Worm (Caenorhabditis elegans) whole organism, dauer: ENCODE data around the gene bath-44.
"Not testable (repeated sequence)": the region's sequence is repeated elsewhere in the genome, so short reads cannot be mapped to it uniquely, and the experiment has no call there.

Source experiments
- unc-62 ChIP-seq: sonication (generic microtip); optimal IDR thresholded peaks from 2 replicates; lab custom pipeline; 2017; ENCODE audit warnings: missing biosample characterization, missing genetic modification reagents, missing genetic modification characterization

bath-44 gene

DNA sequence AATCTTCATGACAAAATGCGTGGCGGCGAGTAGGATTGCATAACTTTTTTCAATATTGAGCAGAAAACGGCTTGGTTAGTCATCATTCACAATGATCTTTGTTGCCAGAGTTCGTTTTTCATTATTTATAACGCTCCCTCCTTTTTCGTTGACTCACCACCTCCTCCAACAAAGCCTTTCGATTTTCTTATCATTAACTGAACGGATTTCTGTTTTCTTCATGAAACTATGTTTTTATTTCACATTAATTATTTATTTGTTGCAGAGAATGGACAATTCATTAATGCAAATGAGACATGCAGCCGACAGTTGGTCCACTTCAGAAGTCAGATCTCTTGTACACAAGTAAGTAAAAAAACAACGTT is at the start of gene bath-44:
Gene bath-44, plus strand, starts transcription at position 266 of the 365 bp plus-strand sequence.
- no peak for TF ChIP-seq unc-62 (GFP tag; lab: Kevin White, UChicago)

DNA sequence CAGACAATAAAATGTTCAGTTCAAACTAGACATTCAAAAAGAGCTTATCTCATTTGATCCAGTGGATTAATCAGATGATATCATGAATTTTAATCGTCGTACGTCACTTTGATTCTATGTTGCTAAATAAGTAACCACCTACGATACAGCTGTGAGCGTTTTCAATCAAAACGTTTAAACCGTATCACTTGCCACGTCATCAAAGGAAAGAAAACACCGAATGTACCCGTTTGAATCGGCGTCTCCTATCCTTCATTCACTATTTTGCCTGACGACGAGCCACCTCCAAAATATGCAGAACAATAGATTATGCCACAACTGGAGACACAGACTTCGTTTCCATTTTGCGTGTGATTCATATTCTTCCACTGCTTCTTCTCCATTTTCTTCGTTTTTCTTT is 48.9 kb upstream of the bath-44 start:
- no peak for TF ChIP-seq unc-62 (GFP tag; lab: Kevin White, UChicago)

DNA sequence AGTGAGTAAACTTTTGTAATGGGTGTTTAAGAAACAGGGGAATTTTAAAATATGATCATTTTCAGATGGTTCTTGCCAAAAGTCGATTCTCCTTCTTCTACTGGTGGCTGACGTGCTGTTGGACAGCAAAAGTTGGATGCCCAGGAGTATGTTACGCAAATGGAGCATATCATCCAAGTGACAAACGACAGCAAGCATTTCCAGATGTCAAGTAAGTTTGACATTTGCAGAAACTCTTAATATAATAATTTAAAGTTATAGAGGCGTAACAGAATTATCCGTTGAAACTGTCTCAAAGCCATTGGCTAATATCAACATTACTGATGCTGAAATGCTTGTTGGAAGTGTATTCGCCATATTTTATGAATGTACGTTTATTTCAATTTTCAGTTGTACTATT is 46.7 kb upstream of the bath-44 start:
- no peak for TF ChIP-seq unc-62 (GFP tag; lab: Kevin White, UChicago)

DNA sequence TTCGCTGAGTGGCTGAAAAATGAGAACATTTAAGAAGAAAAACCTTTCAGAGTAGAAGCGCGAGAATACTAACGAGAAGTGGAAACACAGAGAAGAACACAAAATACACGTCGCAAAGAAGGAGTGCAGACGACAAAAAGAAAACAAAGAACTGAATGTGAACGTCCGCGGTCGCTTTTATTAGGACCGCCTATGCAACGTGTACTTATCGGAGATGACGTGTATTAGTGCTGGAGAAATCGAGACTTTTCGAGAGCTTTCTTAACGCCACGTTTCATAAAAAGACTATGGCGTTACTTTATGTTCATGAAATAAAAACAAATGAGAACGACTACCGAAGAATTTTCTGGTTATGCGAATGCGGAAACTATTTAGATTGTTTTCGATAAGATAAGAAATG is 42.2 kb upstream of the bath-44 start, which contains the start of gene hsp-4:
Gene hsp-4, minus strand, starts transcription at position 139 of the 400 bp plus-strand sequence.
- no peak for TF ChIP-seq unc-62 (GFP tag; lab: Kevin White, UChicago)

DNA sequence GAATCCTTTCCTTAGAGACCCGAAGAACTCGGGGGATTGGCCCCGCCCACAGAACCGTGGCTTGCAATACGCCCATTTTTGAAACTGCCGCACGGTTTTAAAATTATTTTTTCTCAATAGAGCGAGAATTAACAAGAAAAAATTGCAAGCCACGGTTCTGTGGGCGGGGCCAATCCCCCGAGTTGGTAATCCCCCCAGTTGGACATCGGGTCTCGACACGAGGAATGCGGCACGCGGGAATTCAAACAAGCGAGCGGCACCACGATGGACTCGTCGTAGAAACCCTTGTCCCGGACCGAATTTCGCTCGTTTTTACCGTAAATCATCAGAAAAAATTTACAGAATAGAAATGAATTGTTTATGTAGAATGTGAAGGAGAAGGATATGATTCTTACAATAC is 41.7 kb upstream of the bath-44 start:
- no peak for TF ChIP-seq unc-62 (GFP tag; lab: Kevin White, UChicago)

DNA sequence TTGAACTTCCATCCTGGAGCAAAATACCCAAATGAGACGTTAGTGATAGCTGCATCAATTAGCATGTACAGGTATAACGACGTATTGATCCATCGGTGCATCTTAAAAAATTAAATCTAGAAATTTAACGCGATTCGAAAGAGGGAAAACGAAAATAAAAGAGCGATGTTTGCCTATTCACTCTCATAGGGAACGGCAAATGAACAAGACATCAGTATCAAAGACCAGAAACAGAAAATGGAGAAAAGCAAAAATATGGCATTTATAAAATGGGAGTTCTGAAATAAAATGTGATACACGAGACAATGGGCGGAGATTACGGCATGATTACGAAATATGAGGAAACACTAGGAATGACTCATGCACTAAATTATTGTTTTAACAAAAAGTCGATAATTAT is 38.4 kb upstream of the bath-44 start, which contains the start of gene haf-2:
Gene haf-2, minus strand, starts transcription at position 101 of the 400 bp plus-strand sequence.
- no peak for TF ChIP-seq unc-62 (GFP tag; lab: Kevin White, UChicago)

DNA sequence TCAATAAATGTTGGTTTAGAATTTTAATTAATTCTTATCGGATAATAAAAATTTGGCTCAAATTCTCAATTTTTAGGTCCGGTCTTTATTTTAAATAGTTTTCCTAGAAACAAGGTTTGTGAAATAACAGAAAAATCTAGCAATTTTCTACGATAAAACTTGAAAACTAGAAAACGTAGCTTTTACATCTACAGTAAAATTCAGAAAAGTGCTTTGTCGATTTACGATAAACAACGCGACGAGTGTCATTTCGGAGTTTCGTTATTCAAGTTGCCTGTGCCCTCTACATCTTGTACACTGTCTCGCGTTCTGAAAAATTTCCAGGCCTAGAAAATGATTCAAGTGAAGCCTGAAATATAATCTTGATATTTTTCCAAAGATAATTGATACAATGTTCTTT is 38.0 kb upstream of the bath-44 start:
- no peak for TF ChIP-seq unc-62 (GFP tag; lab: Kevin White, UChicago)

DNA sequence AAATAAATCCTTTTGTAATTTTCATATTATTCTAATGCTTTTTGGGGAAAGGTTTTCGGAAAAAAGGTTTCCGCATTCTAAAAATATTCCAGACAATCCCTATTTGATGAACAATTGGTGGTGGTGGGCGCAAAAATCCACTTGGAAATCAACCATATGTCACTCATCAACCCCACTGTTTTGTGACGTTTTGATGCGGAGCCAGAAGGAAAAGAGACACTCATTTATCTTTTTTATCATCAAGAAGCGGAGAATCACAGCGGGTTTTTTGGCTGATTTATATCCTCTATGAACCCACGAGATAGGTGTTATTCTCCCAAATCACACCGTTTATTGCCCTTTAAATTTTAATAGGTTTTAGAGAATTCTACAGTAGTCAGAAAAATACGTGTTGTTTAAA is 37.6 kb upstream of the bath-44 start:
- no peak for TF ChIP-seq unc-62 (GFP tag; lab: Kevin White, UChicago)

DNA sequence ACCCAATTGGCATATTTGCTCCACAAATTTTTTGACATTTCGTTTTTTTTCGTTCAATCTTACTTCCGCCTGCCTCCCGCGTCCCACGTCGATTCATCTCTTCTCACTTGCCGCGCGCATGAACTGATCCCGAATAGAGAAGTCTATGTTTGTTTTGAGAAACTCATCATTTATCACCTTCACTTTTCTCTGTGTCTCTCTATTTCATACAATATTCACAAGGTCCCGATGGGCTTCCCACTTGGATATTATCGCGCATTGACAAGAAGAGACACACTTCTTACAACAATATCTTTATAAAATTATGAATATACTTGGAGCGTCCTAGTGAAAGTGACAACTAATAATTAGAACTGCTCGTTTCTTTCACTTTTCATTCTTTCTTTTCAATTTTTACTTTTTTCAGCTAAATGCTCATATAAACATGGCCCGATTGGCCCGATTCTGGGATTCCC is 36.2 kb upstream of the bath-44 start, which contains the start of gene insc-1:
Gene insc-1, plus strand, starts transcription at position 405 of the 455 bp plus-strand sequence.
- no peak for TF ChIP-seq unc-62 (GFP tag; lab: Kevin White, UChicago)

DNA sequence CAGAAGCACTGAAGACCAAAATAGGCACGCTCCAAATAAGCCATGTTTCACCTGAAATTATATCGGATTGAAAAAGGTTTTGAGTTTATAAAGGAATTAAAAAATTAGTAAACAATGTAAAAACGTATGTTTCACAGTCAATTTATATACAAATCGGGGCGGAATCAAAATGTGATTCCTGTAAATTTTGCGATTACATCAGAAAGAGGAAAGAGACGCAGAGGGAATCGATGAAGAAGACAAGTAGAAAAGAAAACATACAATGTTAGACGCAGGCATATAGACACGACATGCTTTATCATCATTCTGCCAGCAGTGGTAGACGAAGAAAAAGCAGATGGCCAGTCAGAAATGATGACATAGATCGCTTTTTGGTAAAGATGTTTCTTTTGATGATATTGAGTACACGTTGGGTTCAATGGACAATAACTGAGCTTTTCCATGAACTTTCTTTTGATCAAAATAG is 30.7 kb upstream of the bath-44 start, which contains the start of gene msra-1:
Gene msra-1, minus strand, starts transcription at position 51 of the 466 bp plus-strand sequence.
- TF ChIP-seq unc-62 (GFP tag; lab: Kevin White, UChicago), result no peak

DNA sequence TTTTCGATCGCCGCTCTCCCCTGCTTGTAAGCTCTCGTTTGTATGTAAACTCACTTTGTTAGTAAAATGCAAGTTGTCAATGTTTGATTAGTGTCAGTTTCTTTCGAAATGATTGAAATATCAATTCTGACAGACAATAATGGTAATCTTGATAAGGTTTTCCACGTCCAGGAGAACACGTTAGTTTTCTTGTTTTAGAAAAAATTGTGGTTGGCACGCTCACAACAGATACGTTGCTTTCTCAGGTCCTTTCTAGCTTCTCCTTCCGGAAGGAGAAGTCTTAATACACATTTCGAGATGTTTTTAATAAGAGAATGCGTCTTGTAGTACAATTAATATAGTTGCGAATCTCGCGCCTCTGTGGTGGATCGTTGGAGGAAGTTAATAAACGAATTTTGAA is 26.0 kb upstream of the bath-44 start, which contains the start of gene F43E2.6:
Gene F43E2.6, minus strand, starts transcription at position 101 of the 400 bp plus-strand sequence.
- TF ChIP-seq unc-62 (GFP tag; lab: Kevin White, UChicago), result no peak

DNA sequence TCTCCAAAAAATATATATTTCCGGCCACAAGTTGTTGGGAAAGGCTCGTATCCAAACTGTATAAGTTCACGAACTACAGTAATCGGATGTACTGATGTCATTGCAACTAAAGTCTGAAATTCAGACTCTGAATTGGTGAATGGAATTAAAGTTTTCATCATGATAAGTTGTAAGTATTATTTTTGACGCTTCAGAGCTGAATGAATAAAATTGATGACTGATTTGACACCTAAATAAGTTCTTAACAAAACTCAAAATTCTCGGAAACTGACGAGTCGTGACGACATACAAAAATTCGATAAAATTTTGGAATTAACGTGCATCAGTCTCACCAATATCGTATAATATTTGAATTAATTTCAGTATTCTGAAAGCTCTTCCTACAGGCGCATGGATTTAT is 24.6 kb upstream of the bath-44 start, which contains the start of gene F43E2.11:
Gene F43E2.11, minus strand, starts transcription at position 101 of the 400 bp plus-strand sequence.
- TF ChIP-seq unc-62 (GFP tag; lab: Kevin White, UChicago), result not testable (repeated sequence)

DNA sequence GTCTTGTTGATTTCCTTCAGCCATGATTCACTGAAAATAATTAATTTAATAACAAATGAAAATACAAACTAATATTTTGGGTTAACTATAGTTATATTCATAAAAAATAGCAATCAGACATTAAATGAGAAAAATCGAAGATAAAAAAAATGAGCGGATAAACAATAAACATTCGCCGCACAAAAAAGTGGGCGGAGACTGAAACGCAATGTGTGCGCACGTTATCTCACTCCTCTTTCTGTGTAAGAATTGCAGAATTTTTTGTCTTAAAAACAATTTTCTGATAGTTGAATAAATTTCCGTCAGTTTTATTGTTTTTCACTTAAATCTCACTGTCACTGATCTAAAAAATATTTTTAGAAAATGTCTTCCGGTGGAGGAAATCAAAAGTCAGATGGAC is 20.6 kb upstream of the bath-44 start, which contains the start of the genes mtch-1 and rpb-4:
Gene mtch-1, minus strand, starts transcription at position 24 of the 400 bp plus-strand sequence.
Gene rpb-4, plus strand, starts transcription at position 353 of the 400 bp plus-strand sequence.
- TF ChIP-seq unc-62 (GFP tag; lab: Kevin White, UChicago), result no peak

DNA sequence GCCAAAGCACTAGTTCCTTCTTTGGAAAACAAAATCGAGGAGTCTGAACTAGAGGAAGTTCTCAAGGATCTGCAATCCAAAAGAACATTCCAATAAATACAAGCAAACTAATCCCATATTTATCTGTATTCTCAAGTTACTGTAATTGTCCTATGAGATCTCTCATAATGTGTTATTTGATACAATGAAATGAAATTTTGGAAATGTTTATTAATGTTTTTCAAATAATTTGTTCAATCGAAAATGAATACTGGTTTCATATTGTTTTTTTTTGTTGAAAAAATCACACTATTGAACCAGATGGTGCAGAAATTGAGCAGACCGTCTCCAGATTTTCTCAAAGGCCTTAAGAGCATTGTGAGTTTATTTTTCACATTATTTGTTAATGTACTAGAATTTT is 19.8 kb upstream of the bath-44 start, which contains the start of gene F43E2.1:
Gene F43E2.1, plus strand, starts transcription at position 301 of the 400 bp plus-strand sequence.
- no peak for TF ChIP-seq unc-62 (GFP tag; lab: Kevin White, UChicago)

DNA sequence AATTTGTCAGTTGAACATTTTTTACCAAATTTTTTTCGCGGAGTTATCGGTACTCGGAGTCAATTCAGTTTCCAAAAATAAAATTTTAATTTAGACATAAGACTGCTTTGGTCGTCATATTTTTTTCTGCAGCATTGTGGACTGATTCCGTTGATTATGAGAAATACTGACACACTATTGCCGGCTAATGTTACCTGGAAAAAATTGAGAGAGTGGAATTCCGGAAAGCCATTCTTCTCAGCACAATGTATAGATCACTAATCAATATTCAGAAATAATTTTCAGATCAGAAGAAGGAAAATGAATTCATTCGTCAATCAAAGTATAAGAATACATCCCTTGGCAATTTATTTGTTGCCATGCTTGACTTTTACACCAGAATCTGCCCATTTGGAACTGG is 15.7 kb upstream of the bath-44 start, which contains the start of gene C07D10.6:
Gene C07D10.6, plus strand, starts transcription at position 301 of the 400 bp plus-strand sequence.
- TF ChIP-seq unc-62 (GFP tag; lab: Kevin White, UChicago), result no peak

DNA sequence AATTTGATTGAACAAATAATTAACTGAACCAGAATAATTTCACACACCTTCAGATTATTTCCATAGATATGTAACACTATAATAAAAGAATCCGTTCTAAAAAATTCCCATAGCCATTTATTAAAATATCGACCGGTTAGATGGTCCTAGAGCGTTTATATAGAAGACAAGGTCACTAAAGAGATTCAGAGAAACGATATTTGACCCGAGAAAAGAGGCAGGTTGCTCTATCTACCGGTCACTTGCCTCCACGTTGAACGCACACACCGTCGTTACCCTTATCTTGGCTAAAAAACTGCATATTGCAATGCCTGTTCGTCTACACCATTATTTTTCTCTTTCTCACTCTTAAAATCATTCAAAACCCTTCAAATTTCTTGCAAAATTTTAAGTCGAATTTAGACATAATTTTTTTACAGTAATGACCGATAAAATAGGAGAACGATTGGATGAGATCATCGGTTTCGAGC is 13.6 kb upstream of the bath-44 start, which contains the start of gene C07D10.5:
Gene C07D10.5, plus strand, starts transcription at position 420 of the 470 bp plus-strand sequence.
- no peak for TF ChIP-seq unc-62 (GFP tag; lab: Kevin White, UChicago)

DNA sequence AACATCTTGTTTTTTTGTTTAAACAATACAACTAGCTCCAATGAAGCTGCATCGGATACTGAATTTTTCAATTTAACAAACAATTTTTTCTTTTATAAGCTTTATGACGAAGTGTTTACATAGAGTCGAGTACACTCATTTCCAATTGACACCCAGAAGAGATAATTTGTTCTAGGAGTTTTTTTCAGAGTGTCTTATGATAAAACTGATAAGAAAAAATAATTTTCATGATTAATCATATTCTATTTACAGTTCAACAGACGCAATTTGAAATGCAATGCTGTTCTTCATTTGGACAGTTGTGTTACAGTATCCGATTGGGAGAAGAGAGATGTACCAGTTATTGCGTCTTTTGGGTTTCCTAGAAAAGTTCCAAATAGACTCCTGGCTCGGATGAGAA is 12.8 kb upstream of the bath-44 start:
- TF ChIP-seq unc-62 (GFP tag; lab: Kevin White, UChicago), result no peak
